Fruit fly (Drosophila melanogaster) whole organism, wandering third instar larva: ENCODE measurements around the gene CG5644.

Experiments used
- Abd-B ChIP-seq: fragments of >200 bp; optimal IDR thresholded peaks from 2 replicates; lab custom pipeline; 2017; ENCODE audit warnings: missing biosample characterization, missing genetic modification characterization
- CG32264 ChIP-seq: fragments of 200-800 bp; sonication (Bioruptor generic); optimal IDR thresholded peaks from 2 replicates; lab custom pipeline; 2016; ENCODE audit warnings: missing biosample characterization, missing genetic modification characterization
- CrebA ChIP-seq: fragments of 200-800 bp; sonication (Bioruptor generic); optimal IDR thresholded peaks from 2 replicates; lab custom pipeline; 2016; ENCODE audit warnings: missing biosample characterization, mild to moderate bottlenecking, missing genetic modification characterization, borderline replicate concordance
- Dfd ChIP-seq: fragments of >200 bp; optimal IDR thresholded peaks from 2 replicates; lab custom pipeline; 2017; ENCODE audit warnings: missing biosample characterization, missing genetic modification characterization
- Dif ChIP-seq: fragments of 200-275, 200-300 bp; sonication (Bioruptor generic); optimal IDR thresholded peaks from 2 replicates; lab custom pipeline; 2018; ENCODE audit warnings: missing biosample characterization, missing genetic modification characterization; ENCODE audit not compliant: partially characterized antibody
- GATAd ChIP-seq: sonication (Bioruptor generic); optimal IDR thresholded peaks from 2 replicates; lab custom pipeline; 2016; ENCODE audit warnings: missing biosample characterization, missing genetic modification characterization
- Hnf4 ChIP-seq: fragments of 200-800 bp; sonication (Bioruptor generic); optimal IDR thresholded peaks from 2 replicates; lab custom pipeline; 2016; ENCODE audit warnings: missing biosample characterization, mild to moderate bottlenecking, missing genetic modification characterization
- Hr78 ChIP-seq: fragments of >200 bp; optimal IDR thresholded peaks from 2 replicates; lab custom pipeline; 2017; ENCODE audit warnings: missing biosample characterization, missing genetic modification characterization
- Hr83 ChIP-seq: fragments of 200-300 bp; sonication (Bioruptor generic); optimal IDR thresholded peaks from 2 replicates; lab custom pipeline; 2016; ENCODE audit warnings: missing biosample characterization, mild to moderate bottlenecking, missing genetic modification characterization, moderate library complexity; ENCODE audit not compliant: poor library complexity, severe bottlenecking
- Mio ChIP-seq: sonication (Bioruptor generic); optimal IDR thresholded peaks from 2 replicates; lab custom pipeline; 2016; ENCODE audit warnings: missing biosample characterization, missing genetic modification characterization
- Myc ChIP-seq: fragments of >200 bp; optimal IDR thresholded peaks from 2 replicates; lab custom pipeline; 2017
- OdsH ChIP-seq: fragments of 200-800 bp; sonication (Bioruptor generic); optimal IDR thresholded peaks from 2 replicates; lab custom pipeline; 2016; ENCODE audit warnings: missing biosample characterization, mild to moderate bottlenecking, missing genetic modification characterization
- Rel ChIP-seq, 2 experiments: fragments of 200-800 bp; sonication (Bioruptor generic) in 1 of 2; optimal IDR thresholded peaks; 2 replicates in 1 of 2; 3 replicates in 1 of 2; lab custom pipeline; 2016 to 2019; ENCODE audit warnings: mild to moderate bottlenecking in 2 of 2, missing biosample characterization in 2 of 2, missing genetic modification characterization in 2 of 2, moderate library complexity in 1 of 2
- Sp1 ChIP-seq: fragments of 200-800 bp; sonication (Bioruptor generic); optimal IDR thresholded peaks from 3 replicates; lab custom pipeline; 2019; ENCODE audit warnings: missing biosample characterization, mild to moderate bottlenecking, missing genetic modification characterization, moderate library complexity
- Vsx2 ChIP-seq: fragments of 200-300, 225-300 bp; sonication (Bioruptor generic); optimal IDR thresholded peaks from 2 replicates; lab custom pipeline; 2018; ENCODE audit warnings: missing biosample characterization, missing genetic modification characterization; ENCODE audit not compliant: partially characterized antibody
- dmrt93B ChIP-seq: fragments of 200-800 bp; sonication (Bioruptor generic); optimal IDR thresholded peaks from 2 replicates; lab custom pipeline; 2018; ENCODE audit warnings: missing biosample characterization, mild to moderate bottlenecking, missing genetic modification characterization
- dsf ChIP-seq: sonication (Bioruptor generic); optimal IDR thresholded peaks from 2 replicates; lab custom pipeline; 2016; ENCODE audit warnings: missing biosample characterization, missing genetic modification characterization, borderline replicate concordance
- ey ChIP-seq: fragments of 200-800 bp; sonication (Bioruptor generic); optimal IDR thresholded peaks from 2 replicates; lab custom pipeline; 2016; ENCODE audit warnings: missing biosample characterization, missing genetic modification characterization
- foxo ChIP-seq, 2 experiments: fragments of 200-800 bp; sonication (Bioruptor generic); optimal IDR thresholded peaks; 2 replicates in 1 of 2; 3 replicates in 1 of 2; lab custom pipeline; 2016 to 2017; ENCODE audit warnings: missing biosample characterization in 2 of 2, missing genetic modification characterization in 2 of 2
- h ChIP-seq: fragments of 200-800 bp; sonication (Bioruptor generic); optimal IDR thresholded peaks from 3 replicates; lab custom pipeline; 2016; ENCODE audit warnings: missing biosample characterization, mild to moderate bottlenecking, missing genetic modification characterization
- jim ChIP-seq: fragments of 175-275, 200-325 bp; sonication (Bioruptor generic); optimal IDR thresholded peaks from 2 replicates; lab custom pipeline; 2016; ENCODE audit warnings: missing biosample characterization, mild to moderate bottlenecking, missing genetic modification characterization
- rgr ChIP-seq: fragments of 200-800 bp; sonication (Bioruptor generic); optimal IDR thresholded peaks from 3 replicates; lab custom pipeline; 2016; ENCODE audit warnings: missing biosample characterization, mild to moderate bottlenecking, missing genetic modification characterization
- sage ChIP-seq: fragments of 200-800 bp; sonication (Bioruptor generic); optimal IDR thresholded peaks from 2 replicates; lab custom pipeline; 2016; ENCODE audit warnings: missing biosample characterization, mild to moderate bottlenecking, missing genetic modification characterization
- sv ChIP-seq: fragments of 200-800 bp; sonication (Bioruptor generic); optimal IDR thresholded peaks from 3 replicates; lab custom pipeline; 2016; ENCODE audit warnings: missing biosample characterization, missing genetic modification characterization
- tai ChIP-seq: sonication (Bioruptor generic); optimal IDR thresholded peaks from 2 replicates; lab custom pipeline; 2016; ENCODE audit warnings: missing biosample characterization, missing genetic modification characterization
- woc ChIP-seq: sonication (Bioruptor generic); optimal IDR thresholded peaks from 2 replicates; lab custom pipeline; 2016; ENCODE audit warnings: missing biosample characterization, mild to moderate bottlenecking, missing genetic modification characterization

Gene CG5644

DNA sequence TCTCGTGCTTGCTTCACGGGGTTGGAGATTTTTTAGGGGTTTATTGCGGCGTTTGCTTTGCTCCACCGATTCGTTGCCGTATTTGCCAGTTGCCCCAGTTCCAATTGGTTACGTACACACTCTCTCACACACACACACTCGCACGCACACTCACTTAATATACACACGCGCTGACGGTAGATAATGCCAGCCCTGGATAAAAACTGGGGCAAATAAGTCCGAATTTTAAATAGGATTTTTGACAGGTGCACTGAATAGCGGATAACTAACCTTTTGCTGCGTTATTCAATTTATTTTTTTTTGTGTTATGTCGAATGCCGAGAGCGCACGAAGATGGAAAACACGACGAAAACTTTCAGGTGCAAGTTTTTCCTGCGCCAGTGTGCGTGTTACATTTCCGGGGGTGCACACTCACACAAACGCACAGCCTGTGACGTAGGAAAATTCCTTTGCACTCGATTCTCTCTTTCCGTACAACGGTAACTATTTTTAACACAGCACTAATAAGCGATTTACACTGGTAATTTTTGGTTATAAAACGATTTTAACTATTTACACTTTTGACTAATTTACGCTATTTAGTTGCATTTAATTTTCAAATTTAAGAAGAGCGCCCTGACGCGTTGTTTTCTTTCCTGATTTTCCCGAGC lies 27.0 kb downstream of the CG5644 start:
- no peak for TF ChIP-seq Myc (lab: Kevin White, UChicago)
- no peak for TF ChIP-seq Rel (GFP tag; optimal IDR thresholded peaks at IDR 0.05; lab: Kevin White, UChicago)
- TF ChIP-seq Rel (tag; optimal IDR thresholded peaks at IDR 0.05; lab: Kevin White, UChicago), result no peak
- no peak for TF ChIP-seq Mio (GFP tag; lab: Kevin White, UChicago)
- TF ChIP-seq Hnf4 (GFP tag; lab: Kevin White, UChicago), result no peak
- TF ChIP-seq woc (GFP tag; lab: Kevin White, UChicago), result no peak
- no peak for TF ChIP-seq ey (GFP tag; lab: Kevin White, UChicago)
- no peak for TF ChIP-seq dmrt93B (GFP tag; lab: Kevin White, UChicago)
- no peak for TF ChIP-seq Dif
- no peak for TF ChIP-seq GATAd (GFP tag; lab: Kevin White, UChicago)
- TF ChIP-seq sage (GFP tag; lab: Kevin White, UChicago), result no peak
- no peak for TF ChIP-seq tai
- no peak for TF ChIP-seq sv (GFP tag; lab: Kevin White, UChicago)
- TF ChIP-seq Vsx2 (GFP tag; lab: Kevin White, UChicago), result no peak

DNA sequence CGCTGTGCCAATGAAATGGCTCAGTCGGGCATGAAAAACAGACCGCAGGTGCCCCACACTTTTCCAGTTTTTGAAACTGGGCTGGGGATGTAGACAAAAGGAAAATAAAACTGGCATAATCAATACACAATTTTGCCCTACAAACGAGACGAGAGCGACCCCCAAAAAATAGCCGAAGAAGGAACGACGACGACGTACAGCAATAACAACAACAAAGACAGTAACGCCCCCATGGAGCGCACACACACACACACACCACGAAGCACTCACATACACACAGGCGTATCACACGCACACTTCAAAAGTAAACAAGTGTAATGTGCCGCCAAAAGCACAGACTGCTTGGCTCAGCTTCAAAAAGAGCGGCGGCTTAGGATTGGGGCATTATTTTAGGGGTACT lies 28.2 kb downstream of the CG5644 start:
- peak; percentile 1 for TF ChIP-seq Hr83
- no peak for TF ChIP-seq Dif
- TF ChIP-seq, all 38 proteins: peak for 1

DNA sequence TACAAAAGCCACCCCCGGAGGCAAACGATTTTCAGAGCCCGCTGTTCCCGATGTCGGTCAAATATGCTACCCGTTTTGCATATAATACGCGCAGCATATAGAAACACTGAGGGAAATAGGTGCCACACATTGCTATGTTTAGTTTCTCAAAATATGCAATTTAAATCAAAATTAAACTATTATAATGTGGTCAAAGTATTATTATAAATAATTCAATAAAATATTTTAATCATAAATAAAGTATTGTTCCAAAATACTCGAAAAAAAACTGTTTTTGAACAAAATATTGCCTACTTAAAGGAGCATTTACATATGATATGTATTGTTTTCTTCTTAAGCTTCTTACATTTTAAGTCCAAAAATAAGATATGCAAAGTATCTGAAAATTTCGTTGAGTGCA lies 28.7 kb downstream of the CG5644 start:
- TF ChIP-seq ey (GFP tag; lab: Kevin White, UChicago), result no peak
- no peak for TF ChIP-seq Sp1 (GFP tag; lab: Kevin White, UChicago)

DNA sequence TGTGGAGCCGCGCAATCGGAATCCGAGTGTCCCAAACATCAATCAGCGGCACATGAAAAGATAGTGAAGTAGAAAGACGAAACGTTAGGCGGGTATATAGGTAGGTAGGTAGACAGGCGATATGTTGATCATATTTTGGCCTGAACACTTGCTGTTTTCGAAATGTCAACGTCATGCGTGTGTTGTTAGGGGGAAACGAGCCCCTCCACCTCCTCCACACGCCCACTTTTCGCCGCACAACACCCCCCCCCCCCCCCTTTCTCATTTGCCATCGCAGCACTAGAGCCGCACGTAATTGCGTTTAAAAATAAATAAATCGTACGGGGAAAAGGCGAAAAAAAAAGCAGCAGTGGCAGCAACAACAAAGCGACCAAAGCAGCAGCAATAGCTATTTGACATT lies 29.9 kb downstream of the CG5644 start:
- TF ChIP-seq CrebA (GFP tag; lab: Kevin White, UChicago) (no peak), woc (GFP tag; lab: Kevin White, UChicago) (no peak), Dfd (GFP tag; lab: Kevin White, UChicago) (peak; percentile 57), h (GFP tag; lab: Kevin White, UChicago) (no peak), Hr78 (GFP tag; lab: Kevin White, UChicago) (no peak)
- TF ChIP-seq, all 38 proteins: peak for 1

DNA sequence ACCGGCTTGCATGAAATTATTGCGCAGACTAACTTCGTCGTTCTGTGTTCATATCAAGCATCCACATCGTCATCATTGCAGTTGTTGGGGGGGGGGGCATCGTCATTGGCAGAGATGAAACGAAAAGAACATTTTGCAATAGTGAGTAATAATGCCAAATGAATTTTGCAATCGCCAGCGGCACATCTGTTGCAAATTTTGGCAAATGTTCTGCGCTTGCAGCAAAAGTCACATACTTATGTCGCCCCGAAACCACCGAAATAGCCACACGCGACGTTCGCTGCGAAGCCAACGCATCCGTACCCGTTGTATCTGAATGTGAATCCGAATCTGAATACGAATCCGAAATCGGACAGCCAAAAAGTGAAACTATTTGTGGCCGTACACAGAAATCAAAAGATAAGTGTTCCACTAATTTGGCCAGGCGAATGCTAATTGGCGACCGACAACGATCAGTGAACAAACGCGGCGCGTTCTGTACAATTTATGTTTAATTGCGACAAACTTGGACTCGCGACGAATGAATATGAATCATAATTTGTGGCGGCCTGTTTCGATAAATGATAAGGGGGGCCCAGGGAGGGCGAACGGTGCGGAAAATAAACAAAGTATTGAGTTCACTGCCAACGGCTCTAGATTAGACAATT lies 31.7 kb downstream of the CG5644 start:
- TF ChIP-seq rgr (no peak), ey (GFP tag; lab: Kevin White, UChicago) (no peak), Abd-B (no peak), h (GFP tag; lab: Kevin White, UChicago) (no peak), jim (GFP tag; lab: Kevin White, UChicago) (no peak), Sp1 (GFP tag; lab: Kevin White, UChicago) (no peak)

DNA sequence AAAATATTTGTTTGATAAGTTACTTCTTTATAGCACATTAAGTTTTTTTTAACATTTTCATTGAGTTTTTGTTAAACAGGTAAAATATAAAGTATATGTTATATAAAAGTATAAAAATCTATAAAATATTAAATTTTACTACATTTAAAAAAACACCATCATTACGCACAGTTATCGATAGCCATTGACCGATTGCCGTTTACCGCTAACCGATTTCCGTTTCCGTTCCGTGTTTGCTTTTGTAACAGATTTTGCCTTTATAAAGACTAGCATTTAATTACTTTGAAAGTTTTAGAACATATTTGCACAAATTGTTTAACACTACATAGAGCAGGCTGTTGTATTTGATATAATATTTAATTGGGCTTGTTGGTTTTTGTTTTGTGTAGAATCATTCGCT lies 40.0 kb downstream of the CG5644 start:
- TF ChIP-seq ey (GFP tag; lab: Kevin White, UChicago) (no peak), h (GFP tag; lab: Kevin White, UChicago) (no peak), OdsH (GFP tag; lab: Kevin White, UChicago) (no peak), foxo (GFP tag; optimal IDR thresholded peaks at IDR 0.05; lab: Kevin White, UChicago) (no peak), Myc (lab: Kevin White, UChicago) (no peak), Abd-B (no peak), rgr (no peak), Sp1 (GFP tag; lab: Kevin White, UChicago) (no peak), Dif (no peak), dsf (no peak)

DNA sequence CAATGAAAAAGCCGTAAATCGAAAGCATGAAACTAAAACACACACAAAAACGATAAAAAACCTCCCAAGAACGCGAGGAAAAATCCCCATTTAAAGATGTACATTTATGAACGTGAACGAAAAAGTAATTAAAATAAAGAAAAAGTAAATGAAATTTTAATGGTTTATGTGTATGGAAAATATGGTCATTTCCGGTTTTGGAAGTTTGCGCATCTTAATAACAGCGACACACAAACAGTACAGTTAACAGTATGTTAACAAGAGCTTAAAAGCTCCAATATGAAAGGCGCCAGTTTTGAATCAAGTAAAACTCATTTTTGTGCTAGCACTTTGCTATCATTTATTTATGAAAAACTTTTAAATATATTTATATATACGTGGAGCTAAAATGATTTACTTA lies 47.8 kb downstream of the CG5644 start:
- TF ChIP-seq CrebA (GFP tag; lab: Kevin White, UChicago), result peak; percentile 34
- no peak for TF ChIP-seq CG32264 (GFP tag; lab: Kevin White, UChicago)
- no peak for TF ChIP-seq jim (GFP tag; lab: Kevin White, UChicago)
- TF ChIP-seq, all 38 proteins: peak for 1
